Worm (Caenorhabditis elegans) whole organism, L1 larva: ENCODE data around the gene C10A4.13.

ENCODE experiments used
- C34B4.2 ChIP-seq: sonication (generic microtip); optimal IDR thresholded peaks from 2 replicates; lab custom pipeline; 2017; ENCODE audit warnings: mild to moderate bottlenecking, missing genetic modification characterization, missing compliant biosample characterization
- elt-2 ChIP-seq: sonication (generic microtip); optimal IDR thresholded peaks from 2 replicates; lab custom pipeline; 2016; ENCODE audit warnings: missing genetic modification characterization, mild to moderate bottlenecking, inconsistent platforms, missing compliant biosample characterization, missing genetic modification reagents
- pag-3 ChIP-seq: sonication (generic microtip); optimal IDR thresholded peaks from 2 replicates; lab custom pipeline; 2017; ENCODE audit warnings: missing genetic modification characterization, mild to moderate bottlenecking, missing compliant biosample characterization, antibody characterized with exemption, borderline replicate concordance; ENCODE audit not compliant: insufficient read depth
- unc-62 ChIP-seq: fragments of 150-350 bp; optimal IDR thresholded peaks from 2 replicates; lab custom pipeline; 2014; ENCODE audit warnings: missing biosample characterization, missing genetic modification reagents, missing genetic modification characterization

DNA sequence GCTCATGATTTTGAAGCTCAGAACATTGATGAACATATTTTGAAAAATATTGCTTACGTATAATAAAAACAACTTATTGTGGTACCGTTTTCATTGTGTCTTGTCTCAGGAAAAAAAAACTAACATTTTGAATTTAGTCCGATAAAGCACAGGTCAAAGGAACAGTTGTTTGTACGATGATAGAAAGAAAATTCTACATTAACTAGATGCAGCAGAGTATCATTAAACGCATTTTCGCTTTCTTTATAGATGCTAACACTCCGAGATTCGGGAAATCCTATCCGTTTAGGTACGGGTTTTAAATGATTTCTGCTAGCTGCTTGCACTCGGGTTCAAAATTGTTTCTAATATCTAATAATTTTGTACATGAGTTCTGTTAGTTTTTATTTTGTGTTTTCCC, 11.2 kb upstream of the C10A4.13 start:
- TF ChIP-seq C34B4.2 (no peak), elt-2 (no peak), unc-62 (GFP tag; lab: Kevin White, UChicago) (no peak), pag-3 (tag; lab: Kevin White, UChicago) (no peak)
